Worm (Caenorhabditis elegans) whole organism, mixed stage, embryonic: ENCODE measurements around the gene F08F3.4.

Experiments used
- blmp-1 ChIP-seq: fragments of 150-350 bp; optimal IDR thresholded peaks from 2 replicates; lab custom pipeline; 2014; ENCODE audit warnings: missing biosample characterization, missing genetic modification characterization
- ces-1 ChIP-seq: fragments of 150-350 bp; optimal IDR thresholded peaks from 2 replicates; lab custom pipeline; 2014; ENCODE audit warnings: missing biosample characterization, missing genetic modification reagents, missing genetic modification characterization
- elt-3 ChIP-seq: fragments of 150-350 bp; optimal IDR thresholded peaks from 2 replicates; lab custom pipeline; 2014; ENCODE audit warnings: missing biosample characterization, missing genetic modification characterization
- lin-13 ChIP-seq: fragments of 150-350 bp; optimal IDR thresholded peaks from 2 replicates; lab custom pipeline; 2014; ENCODE audit warnings: missing biosample characterization, missing genetic modification characterization
- lin-32 ChIP-seq: fragments of 200-800 bp; sonication (Bioruptor generic); optimal IDR thresholded peaks from 2 replicates; lab custom pipeline; 2018; ENCODE audit warnings: mild to moderate bottlenecking, missing genetic modification characterization, missing compliant biosample characterization
- mep-1 ChIP-seq: fragments of 150-350 bp; optimal IDR thresholded peaks from 2 replicates; lab custom pipeline; 2017; ENCODE audit warnings: missing biosample characterization, missing genetic modification reagents, missing genetic modification characterization, inconsistent platforms
- nhr-12 ChIP-seq: fragments of 150-350 bp; optimal IDR thresholded peaks from 2 replicates; lab custom pipeline; 2014; ENCODE audit warnings: missing biosample characterization, missing genetic modification characterization
- nhr-76 ChIP-seq: sonication (generic microtip); optimal IDR thresholded peaks from 2 replicates; lab custom pipeline; 2017; ENCODE audit warnings: missing biosample characterization, missing genetic modification characterization
- pha-4 ChIP-seq: fragments of 150-350 bp; optimal IDR thresholded peaks from 2 replicates; lab custom pipeline; 2018; ENCODE audit warnings: missing biosample characterization, missing genetic modification reagents, missing genetic modification characterization
- snpc-4 ChIP-seq: fragments of 150-350 bp; optimal IDR thresholded peaks from 2 replicates; lab custom pipeline; 2014; ENCODE audit warnings: missing biosample characterization, missing genetic modification characterization
- unc-39 ChIP-seq: fragments of 150-350 bp; optimal IDR thresholded peaks from 2 replicates; lab custom pipeline; 2014; ENCODE audit warnings: missing biosample characterization, missing genetic modification characterization
- ztf-11 ChIP-seq: fragments of 150-350 bp; optimal IDR thresholded peaks from 2 replicates; lab custom pipeline; 2014; ENCODE audit warnings: missing biosample characterization, missing genetic modification characterization

DNA sequence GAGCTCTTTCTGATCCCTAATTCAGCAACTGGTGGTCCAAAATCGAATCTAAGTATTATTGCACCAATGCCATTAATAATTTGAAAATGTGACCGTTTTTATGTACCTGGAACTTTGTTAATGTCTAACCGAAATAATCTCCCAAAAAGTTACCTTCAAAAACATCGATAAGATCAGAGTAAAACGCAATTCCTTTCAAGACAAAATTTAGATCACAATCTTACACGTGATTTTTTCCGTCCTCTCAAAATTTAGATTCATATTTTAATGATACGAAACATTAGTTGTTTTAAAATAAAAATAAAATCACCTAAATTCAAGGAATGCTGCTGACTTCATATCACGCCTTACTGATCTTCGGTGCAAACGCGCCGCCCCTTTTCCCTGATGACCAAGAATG is 15.6 kb downstream of the F08F3.4 start:
- no peak for TF ChIP-seq nhr-76 (tag; lab: Kevin White, UChicago)
- no peak for TF ChIP-seq elt-3 (tag; lab: Kevin White, UChicago)
- no peak for TF ChIP-seq lin-13
- no peak for TF ChIP-seq blmp-1
- TF ChIP-seq nhr-12 = no peak
- TF ChIP-seq ztf-11 (tag; lab: Kevin White, UChicago) = no peak
- TF ChIP-seq ces-1 = no peak
- TF ChIP-seq unc-39 (tag; lab: Kevin White, UChicago) = no peak
- TF ChIP-seq snpc-4 (tag; lab: Kevin White, UChicago) = no peak
- TF ChIP-seq pha-4 (tag; lab: Kevin White, UChicago) = no peak
- no peak for TF ChIP-seq lin-32 (GFP tag; lab: Kevin White, UChicago)
- no peak for TF ChIP-seq mep-1 (tag; lab: Kevin White, UChicago)
